Worm (Caenorhabditis elegans) whole organism, early embryonic: Measurements from ENCODE around the gene oac-40.

Source experiments
- ama-1 ChIP-seq: fragments of 150-350 bp; optimal IDR thresholded peaks from 2 replicates; lab custom pipeline; 2014
- hnd-1 ChIP-seq: sonication (generic microtip); optimal IDR thresholded peaks from 2 replicates; lab custom pipeline; 2016; ENCODE audit warnings: missing genetic modification characterization, missing compliant biosample characterization
- sea-1 ChIP-seq: fragments of 200-800 bp; sonication (Bioruptor generic); conservative IDR thresholded peaks from 2 replicates; pipeline ENCODE4 v1.3.6; 2022; ENCODE audit warnings: missing genetic modification characterization, missing compliant biosample characterization

DNA sequence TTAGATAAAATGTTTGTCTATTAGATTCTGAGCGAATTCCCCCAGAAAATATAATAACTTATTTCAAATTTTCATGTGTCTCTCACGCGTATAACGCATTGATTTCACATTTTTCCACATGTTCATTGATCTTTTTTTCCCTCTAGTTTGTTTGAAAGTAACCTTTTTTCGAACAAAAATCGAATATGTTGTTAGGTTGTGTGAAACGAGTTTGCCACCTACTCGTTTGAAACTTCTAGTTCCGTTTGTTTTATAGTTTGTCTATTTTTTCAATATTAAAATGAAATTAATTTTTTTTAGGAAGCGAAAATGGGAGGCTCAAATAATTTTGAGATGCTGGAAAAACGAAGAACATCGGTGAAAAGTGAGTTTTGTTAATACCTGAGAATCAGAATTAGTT, 13.7 kb downstream of the oac-40 start, which contains the start of gene C25E10.5:
- no peak for TF ChIP-seq sea-1 (GFP tag; lab: Robert Waterston, UW)
- TF ChIP-seq hnd-1 (tag; lab: Kevin White, UChicago): no peak
- TF ChIP-seq ama-1: no peak
